Fruit fly (Drosophila melanogaster) whole organism, embryonic: ENCODE results near the gene Col4a1.

Source experiments
- Aef1 ChIP-seq: fragments of 200-800 bp; sonication (Bioruptor generic); IDR thresholded peaks from 3 replicates; pipeline ENCODE4 v1.3.6; 2022; ENCODE audit warnings: missing biosample characterization, missing genetic modification characterization
- Antp ChIP-seq: fragments of 200-800 bp; sonication (Bioruptor generic); optimal IDR thresholded peaks from 3 replicates; lab custom pipeline; 2016; ENCODE audit warnings: missing biosample characterization, missing genetic modification characterization
- Asciz ChIP-seq: fragments of 200-800 bp; sonication (Bioruptor generic); optimal IDR thresholded peaks from 2 replicates; lab custom pipeline; 2017; ENCODE audit warnings: missing biosample characterization, mild to moderate bottlenecking, missing genetic modification characterization, missing genetic modification reagents
- Bdp1 ChIP-seq: fragments of 200-800 bp; sonication (Bioruptor generic); optimal IDR thresholded peaks from 3 replicates; lab custom pipeline; 2016; ENCODE audit warnings: missing biosample characterization, missing genetic modification characterization
- CG14441 ChIP-seq: fragments of 200-800 bp; sonication (Bioruptor generic); IDR thresholded peaks from 2 replicates; pipeline ENCODE4 v1.3.6; 2022; ENCODE audit warnings: missing biosample characterization, missing genetic modification characterization
- CG14710 ChIP-seq: fragments of 200-800 bp; sonication (Bioruptor generic); optimal IDR thresholded peaks from 3 replicates; lab custom pipeline; 2019; ENCODE audit warnings: missing biosample characterization, mild to moderate bottlenecking, missing genetic modification characterization, moderate library complexity
- CG14965 ChIP-seq: fragments of 200-800 bp; sonication (Bioruptor generic); optimal IDR thresholded peaks from 2 replicates; lab custom pipeline; 2016; ENCODE audit warnings: missing biosample characterization, missing genetic modification characterization, borderline replicate concordance
- CG17385 ChIP-seq: fragments of 200-800 bp; sonication (Bioruptor generic); optimal IDR thresholded peaks from 3 replicates; lab custom pipeline; 2018; ENCODE audit warnings: missing biosample characterization, mild to moderate bottlenecking, missing genetic modification characterization
- CG17568 ChIP-seq: fragments of 200-800 bp; sonication (Bioruptor generic); optimal IDR thresholded peaks from 2 replicates; lab custom pipeline; 2018; ENCODE audit warnings: missing biosample characterization, mild to moderate bottlenecking, missing genetic modification characterization, moderate library complexity
- CG17802 ChIP-seq: fragments of 200-800 bp; sonication (Bioruptor generic); optimal IDR thresholded peaks from 2 replicates; lab custom pipeline; 2018; ENCODE audit warnings: missing biosample characterization, mild to moderate bottlenecking, missing genetic modification characterization, moderate library complexity
- CG18476 ChIP-seq: fragments of 200-800 bp; sonication (Bioruptor generic); optimal IDR thresholded peaks from 2 replicates; lab custom pipeline; 2016; ENCODE audit warnings: missing biosample characterization, mild to moderate bottlenecking, missing genetic modification characterization
- CG18619 ChIP-seq: fragments of 200-800 bp; sonication (Bioruptor generic); optimal IDR thresholded peaks from 3 replicates; lab custom pipeline; 2017; ENCODE audit warnings: missing biosample characterization, mild to moderate bottlenecking, missing genetic modification characterization
- CG2712 ChIP-seq: fragments of 200-800 bp; optimal IDR thresholded peaks from 3 replicates; lab custom pipeline; 2019; ENCODE audit warnings: missing biosample characterization, mild to moderate bottlenecking, missing genetic modification characterization, moderate library complexity
- CG31441 ChIP-seq: fragments of 200-800 bp; sonication (Bioruptor generic); IDR thresholded peaks from 2 replicates; pipeline ENCODE4 v1.3.6; 2022; ENCODE audit warnings: missing biosample characterization, missing genetic modification characterization
- CG33213 ChIP-seq: fragments of 200-800 bp; sonication (Bioruptor generic); optimal IDR thresholded peaks from 3 replicates; lab custom pipeline; 2016; ENCODE audit warnings: missing biosample characterization, missing genetic modification characterization
- CG3838 ChIP-seq: fragments of 200-800 bp; sonication (Bioruptor generic); optimal IDR thresholded peaks from 3 replicates; lab custom pipeline; 2016; ENCODE audit warnings: missing biosample characterization, missing genetic modification characterization
- CG4360 ChIP-seq: fragments of 200-800 bp; sonication (Bioruptor generic); IDR thresholded peaks from 2 replicates; pipeline ENCODE4 v1.3.6; 2022; ENCODE audit warnings: missing biosample characterization, missing genetic modification characterization
- CG4707 ChIP-seq: fragments of 200-800 bp; sonication (Bioruptor generic); optimal IDR thresholded peaks from 2 replicates; lab custom pipeline; 2018; ENCODE audit warnings: missing biosample characterization, mild to moderate bottlenecking, missing genetic modification characterization, moderate library complexity
- CG5245 ChIP-seq: fragments of 200-800 bp; sonication (Bioruptor generic); optimal IDR thresholded peaks from 3 replicates; lab custom pipeline; 2016; ENCODE audit warnings: missing biosample characterization, missing genetic modification characterization
- CG7928 ChIP-seq: fragments of 200-800 bp; sonication (Bioruptor generic); optimal IDR thresholded peaks from 2 replicates; lab custom pipeline; 2017; ENCODE audit warnings: missing biosample characterization, mild to moderate bottlenecking, missing genetic modification characterization
- CG9876 ChIP-seq: fragments of 200-800 bp; sonication (Bioruptor generic); optimal IDR thresholded peaks from 2 replicates; lab custom pipeline; 2016; ENCODE audit warnings: missing biosample characterization, missing genetic modification characterization
- Dp ChIP-seq: fragments of 200-800 bp; sonication (Bioruptor generic); optimal IDR thresholded peaks from 2 replicates; lab custom pipeline; 2018; ENCODE audit warnings: missing biosample characterization, mild to moderate bottlenecking, missing genetic modification characterization, moderate library complexity
- Fer2 ChIP-seq: fragments of 200-800 bp; sonication (Bioruptor generic); optimal IDR thresholded peaks from 2 replicates; lab custom pipeline; 2018; ENCODE audit warnings: missing biosample characterization, mild to moderate bottlenecking, missing genetic modification characterization, moderate library complexity
- Gsc ChIP-seq: fragments of 200-800 bp; sonication (Bioruptor generic); IDR thresholded peaks from 2 replicates; pipeline ENCODE4 v1.3.6; 2022; ENCODE audit warnings: missing biosample characterization, missing genetic modification characterization
- H2.0 ChIP-seq: fragments of 200-800 bp; sonication (Bioruptor generic); IDR thresholded peaks from 2 replicates; pipeline ENCODE4 v1.3.6; 2022; ENCODE audit warnings: missing biosample characterization, missing genetic modification characterization
- HLH3B ChIP-seq: fragments of 200-800 bp; sonication (Bioruptor generic); IDR thresholded peaks from 2 replicates; pipeline ENCODE4 v1.3.6; 2022; ENCODE audit warnings: missing biosample characterization, missing genetic modification characterization
- HLHmδ ChIP-seq: fragments of 200-800 bp; sonication (Bioruptor generic); optimal IDR thresholded peaks from 2 replicates; lab custom pipeline; 2018; ENCODE audit warnings: missing biosample characterization, mild to moderate bottlenecking, missing genetic modification characterization, moderate library complexity
- Hr78 ChIP-seq, 2 experiments: fragments of 200-800 bp in 1 of 2; fragments of >200 bp in 1 of 2; sonication (Bioruptor generic) in 1 of 2; optimal IDR thresholded peaks; 2 replicates each; lab custom pipeline; 2017 to 2019; ENCODE audit warnings: missing biosample characterization in 2 of 2, missing genetic modification characterization in 2 of 2, mild to moderate bottlenecking in 1 of 2, moderate library complexity in 1 of 2
- Meics ChIP-seq: fragments of 200-800 bp; sonication (Bioruptor generic); optimal IDR thresholded peaks from 2 replicates; lab custom pipeline; 2017; ENCODE audit warnings: missing biosample characterization, mild to moderate bottlenecking, missing genetic modification characterization
- Nf-YC ChIP-seq: fragments of 200-800 bp; optimal IDR thresholded peaks from 3 replicates; lab custom pipeline; 2019; ENCODE audit warnings: missing biosample characterization, mild to moderate bottlenecking, missing genetic modification characterization, moderate library complexity
- Oaz ChIP-seq: fragments of 200-800 bp; sonication (Bioruptor generic); IDR thresholded peaks from 2 replicates; pipeline ENCODE4 v1.3.6; 2022; ENCODE audit warnings: missing biosample characterization, missing genetic modification characterization
- Sox100B ChIP-seq: fragments of 200-800 bp; sonication (Bioruptor generic); optimal IDR thresholded peaks from 3 replicates; lab custom pipeline; 2018; ENCODE audit warnings: missing biosample characterization, mild to moderate bottlenecking, missing genetic modification characterization
- Sox102F ChIP-seq: fragments of 200-800 bp; sonication (Bioruptor generic); optimal IDR thresholded peaks from 2 replicates; lab custom pipeline; 2018; ENCODE audit warnings: missing biosample characterization, mild to moderate bottlenecking, missing genetic modification characterization, moderate library complexity
- Tbp ChIP-seq: fragments of >200 bp; optimal IDR thresholded peaks from 2 replicates; lab custom pipeline; 2018; ENCODE audit warnings: missing biosample characterization, missing genetic modification characterization
- az2 ChIP-seq: fragments of 200-800 bp; sonication (Bioruptor generic); optimal IDR thresholded peaks from 3 replicates; lab custom pipeline; 2016; ENCODE audit warnings: missing biosample characterization, missing genetic modification characterization
- bcd ChIP-seq: fragments of 200-800 bp; sonication (Bioruptor generic); optimal IDR thresholded peaks from 2 replicates; lab custom pipeline; 2017; ENCODE audit warnings: missing biosample characterization, mild to moderate bottlenecking, missing genetic modification characterization
- chm ChIP-seq: fragments of 200-800 bp; sonication (Bioruptor generic); IDR thresholded peaks from 2 replicates; pipeline ENCODE4 v1.3.6; 2022; ENCODE audit warnings: missing biosample characterization, missing genetic modification characterization
- ci ChIP-seq: fragments of 200-800 bp; sonication (Bioruptor generic); IDR thresholded peaks from 3 replicates; pipeline ENCODE4 v1.3.6; 2022; ENCODE audit warnings: missing biosample characterization, missing genetic modification characterization
- ewg ChIP-seq: fragments of 200-800 bp; sonication (Bioruptor generic); optimal IDR thresholded peaks from 3 replicates; lab custom pipeline; 2017; ENCODE audit warnings: mild to moderate bottlenecking, missing biosample characterization, missing genetic modification reagents, missing genetic modification characterization
- fu2 ChIP-seq: fragments of 200-800 bp; sonication (Bioruptor generic); optimal IDR thresholded peaks from 2 replicates; lab custom pipeline; 2016; ENCODE audit warnings: missing biosample characterization, missing genetic modification characterization
- gfzf ChIP-seq: fragments of 200-800 bp; sonication (Bioruptor generic); optimal IDR thresholded peaks from 2 replicates; lab custom pipeline; 2016; ENCODE audit warnings: missing biosample characterization, mild to moderate bottlenecking, missing genetic modification characterization, moderate library complexity
- ken ChIP-seq: fragments of 200-800 bp; sonication (Bioruptor generic); IDR thresholded peaks from 3 replicates; pipeline ENCODE4 v1.3.6; 2022; ENCODE audit warnings: missing biosample characterization, missing genetic modification characterization
- maf-S ChIP-seq: fragments of 200-800 bp; sonication (Bioruptor generic); optimal IDR thresholded peaks from 2 replicates; lab custom pipeline; 2016; ENCODE audit warnings: missing biosample characterization, missing genetic modification characterization
- mirr ChIP-seq: fragments of 200-800 bp; sonication (Bioruptor generic); optimal IDR thresholded peaks from 3 replicates; lab custom pipeline; 2018; ENCODE audit warnings: missing biosample characterization, mild to moderate bottlenecking, missing genetic modification characterization
- schlank ChIP-seq: fragments of 200-800 bp; sonication (Bioruptor generic); optimal IDR thresholded peaks from 2 replicates; lab custom pipeline; 2018; ENCODE audit warnings: missing biosample characterization, mild to moderate bottlenecking, missing genetic modification characterization
- shn ChIP-seq: fragments of 200-800 bp; sonication (Bioruptor generic); optimal IDR thresholded peaks from 3 replicates; lab custom pipeline; 2016; ENCODE audit warnings: missing biosample characterization, missing genetic modification characterization
- tup ChIP-seq: fragments of 200-800 bp; sonication (Bioruptor generic); optimal IDR thresholded peaks from 2 replicates; lab custom pipeline; 2016; ENCODE audit warnings: missing biosample characterization, mild to moderate bottlenecking, missing genetic modification characterization, moderate library complexity
- tx ChIP-seq: fragments of 200-800 bp; sonication (Bioruptor generic); optimal IDR thresholded peaks from 2 replicates; lab custom pipeline; 2016; ENCODE audit warnings: missing biosample characterization, missing genetic modification characterization
- usp ChIP-seq: fragments of >200 bp; optimal IDR thresholded peaks from 2 replicates; lab custom pipeline; 2017; ENCODE audit warnings: missing biosample characterization, missing genetic modification characterization
- wdn ChIP-seq: fragments of 200-800 bp; sonication (Bioruptor generic); IDR thresholded peaks from 2 replicates; pipeline ENCODE4 v1.3.6; 2022; ENCODE audit warnings: missing biosample characterization, missing genetic modification characterization
- yki ChIP-seq: fragments of >200 bp; optimal IDR thresholded peaks from 3 replicates; lab custom pipeline; 2018

The Col4a1 gene

DNA sequence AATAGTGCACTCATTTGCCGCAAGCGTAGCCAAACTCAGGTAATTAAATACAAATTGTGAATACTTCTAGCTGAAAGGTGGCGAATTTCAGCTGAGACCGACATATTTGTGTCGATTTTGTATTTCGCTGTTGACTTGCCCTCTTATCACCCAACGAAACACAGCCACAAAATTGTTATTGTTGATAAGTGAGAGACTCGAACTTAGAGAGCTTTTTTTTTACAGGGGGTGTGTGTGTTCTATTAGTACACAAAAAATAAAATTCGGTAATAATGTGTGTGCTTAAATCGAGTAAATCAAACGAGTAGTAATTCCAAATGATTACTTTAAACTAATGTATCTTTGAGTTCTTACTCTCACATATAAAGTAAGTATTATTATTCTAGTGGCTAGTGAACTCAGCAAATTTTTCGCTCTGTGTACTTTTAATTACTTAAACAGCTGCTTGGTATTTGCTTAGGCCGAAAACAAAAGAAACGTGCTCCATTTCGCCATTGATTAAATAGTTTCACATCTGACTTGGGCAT lies 31.6 kb downstream of the Col4a1 start (continued):
- TF ChIP-seq Bdp1 = peak; percentile 32
- TF ChIP-seq ci (GFP tag; lab: Robert Waterston, UW) = peak; percentile 74
- no peak for TF ChIP-seq usp
- TF ChIP-seq az2 (GFP tag; lab: Kevin White, UChicago) = peak; percentile 42
- TF ChIP-seq Asciz = peak; percentile 72
- TF ChIP-seq yki (lab: Kevin White, UChicago) = no peak
- peak; percentile 68 for TF ChIP-seq Antp (GFP tag; lab: Kevin White, UChicago)
- no peak for TF ChIP-seq CG14965 (GFP tag; lab: Kevin White, UChicago)
- no peak for TF ChIP-seq HLHmδ (GFP tag; lab: Kevin White, UChicago)
- TF ChIP-seq CG4360 = peak; percentile 33; the same call in 1 of the 2 replicates
- TF ChIP-seq chm (GFP tag; lab: Robert Waterston, UW) = no peak
- TF ChIP-seq Hr78 (GFP tag; optimal IDR thresholded peaks at IDR 0.05; lab: Kevin White, UChicago) = no peak
- peak; percentile 51; the same call in 1 of the 2 replicates for TF ChIP-seq Oaz (GFP tag; lab: Robert Waterston, UW)
- TF ChIP-seq tx (GFP tag; lab: Kevin White, UChicago) = no peak
- peak; percentile 67 for TF ChIP-seq CG17385
- no peak for TF ChIP-seq CG9876 (GFP tag; lab: Kevin White, UChicago)
- no peak for TF ChIP-seq Tbp
- peak; percentile 60 for TF ChIP-seq CG18619
- peak; percentile 19 for TF ChIP-seq CG18476
- TF ChIP-seq gfzf (GFP tag; lab: Kevin White, UChicago) = no peak
- TF ChIP-seq schlank (tag; lab: Kevin White, UChicago) = peak; percentile 69
- peak; percentile 7 for TF ChIP-seq CG17568 (GFP tag; lab: Kevin White, UChicago)
- no peak for TF ChIP-seq CG17802
- peak; percentile 5 for TF ChIP-seq shn (GFP tag; lab: Kevin White, UChicago)
- peak; percentile 60 for TF ChIP-seq bcd (GFP tag; lab: Kevin White, UChicago)
- peak; percentile 74 for TF ChIP-seq Meics (GFP tag; lab: Kevin White, UChicago)
- TF ChIP-seq CG3838 (GFP tag; lab: Kevin White, UChicago) = peak; percentile 9
- TF ChIP-seq CG7928 (GFP tag; lab: Kevin White, UChicago) = peak; percentile 20
- TF ChIP-seq Sox100B (GFP tag; lab: Kevin White, UChicago) = peak; percentile 63
- TF ChIP-seq ewg (GFP tag; lab: Kevin White, UChicago) = peak; percentile 48
- TF ChIP-seq Dp (GFP tag; lab: Kevin White, UChicago) = no peak
- peak; percentile 69 for TF ChIP-seq mirr
- peak; percentile 54; the same call in 1 of the 2 replicates for TF ChIP-seq CG31441 (GFP tag; lab: Robert Waterston, UW)
- TF ChIP-seq Gsc (GFP tag; lab: Robert Waterston, UW) = no peak
- peak; percentile 82 for TF ChIP-seq HLH3B (GFP tag; lab: Robert Waterston, UW)
- TF ChIP-seq fu2 = peak; percentile 50
- peak; percentile 28 for TF ChIP-seq CG14710 (tag; lab: Kevin White, UChicago)
- TF ChIP-seq CG2712 = peak; percentile 57
- peak; percentile 71 for TF ChIP-seq maf-S
- TF ChIP-seq CG5245 = peak; percentile 44
- TF ChIP-seq H2.0 = peak; percentile 49; the same call in 1 of the 2 replicates
- no peak for TF ChIP-seq wdn (GFP tag; lab: Robert Waterston, UW)
- peak; percentile 28 for TF ChIP-seq CG33213 (GFP tag; lab: Kevin White, UChicago)
- TF ChIP-seq CG4707 (GFP tag; lab: Kevin White, UChicago) = no peak
- TF ChIP-seq Nf-YC (tag; lab: Kevin White, UChicago) = peak; percentile 28
- TF ChIP-seq Aef1 (GFP tag; lab: Robert Waterston, UW) = 0 out of 3 replicates have a peak, but pooled peaks have one; percentile 46
- peak; percentile 67 for TF ChIP-seq Sox102F
- peak; percentile 42; the same call in 1 of the 2 replicates for TF ChIP-seq CG14441 (GFP tag; lab: Robert Waterston, UW)
- TF ChIP-seq tup (GFP tag; lab: Kevin White, UChicago) = peak; percentile 56
- TF ChIP-seq ken (GFP tag; lab: Robert Waterston, UW) = no peak
- TF ChIP-seq Fer2 (tag; lab: Kevin White, UChicago) = peak; percentile 26
